Fruit fly (Drosophila melanogaster) whole organism, embryonic: ENCODE results near the gene CG15390.

Experiments
- ATbp ChIP-seq: fragments of 200-800 bp; sonication (Bioruptor generic); optimal IDR thresholded peaks from 2 replicates; lab custom pipeline; 2017; ENCODE audit warnings: missing biosample characterization, mild to moderate bottlenecking, missing genetic modification characterization, missing genetic modification reagents
- Atf3 ChIP-seq: fragments of 200-800 bp; sonication (Bioruptor generic); optimal IDR thresholded peaks from 3 replicates; lab custom pipeline; 2016; ENCODE audit warnings: missing biosample characterization, missing genetic modification characterization
- Blimp-1 ChIP-seq: fragments of 200-800 bp; sonication (Bioruptor generic); optimal IDR thresholded peaks from 3 replicates; lab custom pipeline; 2018; ENCODE audit warnings: missing biosample characterization, missing genetic modification characterization, mild to moderate bottlenecking, moderate library complexity, missing genetic modification reagents
- CG10267 ChIP-seq: fragments of 200-800 bp; sonication (Bioruptor generic); optimal IDR thresholded peaks from 2 replicates; lab custom pipeline; 2018; ENCODE audit warnings: missing biosample characterization, mild to moderate bottlenecking, missing genetic modification characterization, moderate library complexity
- CG10321 ChIP-seq: fragments of 200-800 bp; sonication (Bioruptor generic); IDR thresholded peaks from 2 replicates; pipeline ENCODE4 v1.3.6; 2022; ENCODE audit warnings: missing biosample characterization, missing genetic modification characterization
- CG10979 ChIP-seq: fragments of 200-800 bp; sonication (Bioruptor generic); optimal IDR thresholded peaks from 2 replicates; lab custom pipeline; 2018; ENCODE audit warnings: missing biosample characterization, mild to moderate bottlenecking, missing genetic modification characterization, moderate library complexity
- CG12104 ChIP-seq: fragments of 200-800 bp; sonication (Bioruptor generic); optimal IDR thresholded peaks from 3 replicates; lab custom pipeline; 2016; ENCODE audit warnings: missing biosample characterization, missing genetic modification characterization
- CG1233 ChIP-seq: fragments of 200-800 bp; sonication (Bioruptor generic); optimal IDR thresholded peaks from 4 replicates; lab custom pipeline; 2018; ENCODE audit warnings: missing biosample characterization, mild to moderate bottlenecking, missing genetic modification characterization
- CG12391 ChIP-seq: fragments of 200-800 bp; sonication (Bioruptor generic); optimal IDR thresholded peaks from 3 replicates; lab custom pipeline; 2018; ENCODE audit warnings: missing biosample characterization, mild to moderate bottlenecking, missing genetic modification characterization, moderate library complexity
- CG15011 ChIP-seq: fragments of 200-800 bp; sonication (Bioruptor generic); optimal IDR thresholded peaks from 3 replicates; lab custom pipeline; 2018; ENCODE audit warnings: missing biosample characterization, mild to moderate bottlenecking, missing genetic modification characterization
- CG15601 ChIP-seq: fragments of 200-800 bp; sonication (Bioruptor generic); optimal IDR thresholded peaks from 3 replicates; lab custom pipeline; 2019; ENCODE audit warnings: missing biosample characterization, mild to moderate bottlenecking, missing genetic modification characterization, moderate library complexity
- CG17912 ChIP-seq: fragments of 200-800 bp; sonication (Bioruptor generic); optimal IDR thresholded peaks from 2 replicates; lab custom pipeline; 2018; ENCODE audit warnings: missing biosample characterization, mild to moderate bottlenecking, missing genetic modification characterization
- CG30020 ChIP-seq: fragments of 200-800 bp; optimal IDR thresholded peaks from 2 replicates; lab custom pipeline; 2019; ENCODE audit warnings: missing biosample characterization, mild to moderate bottlenecking, missing genetic modification characterization, moderate library complexity
- CG30431 ChIP-seq: fragments of 200-800 bp; sonication (Bioruptor generic); optimal IDR thresholded peaks from 2 replicates; lab custom pipeline; 2017; ENCODE audit warnings: missing biosample characterization, missing genetic modification characterization
- CG32767 ChIP-seq: fragments of 200-800 bp; sonication (Bioruptor generic); IDR thresholded peaks from 2 replicates; pipeline ENCODE4 v1.3.6; 2022; ENCODE audit warnings: missing biosample characterization, missing genetic modification characterization
- CG33557 ChIP-seq: fragments of 200-800 bp; sonication (Bioruptor generic); optimal IDR thresholded peaks from 2 replicates; lab custom pipeline; 2019; ENCODE audit warnings: missing biosample characterization, mild to moderate bottlenecking, missing genetic modification characterization, moderate library complexity
- CG3726 ChIP-seq: fragments of 200-800 bp; sonication (Bioruptor generic); IDR thresholded peaks from 3 replicates; pipeline ENCODE4, ENCODE4 v1.3.6; 2022; ENCODE audit warnings: missing biosample characterization, missing genetic modification characterization
- CG4360 ChIP-seq: fragments of 200-800 bp; sonication (Bioruptor generic); IDR thresholded peaks from 2 replicates; pipeline ENCODE4 v1.3.6; 2022; ENCODE audit warnings: missing biosample characterization, missing genetic modification characterization
- CG7271 ChIP-seq: fragments of 200-800 bp; sonication (Bioruptor generic); optimal IDR thresholded peaks from 2 replicates; lab custom pipeline; 2018; ENCODE audit warnings: missing biosample characterization, mild to moderate bottlenecking, missing genetic modification characterization, moderate library complexity
- CG7357 ChIP-seq: fragments of 200-800 bp; sonication (Bioruptor generic); IDR thresholded peaks from 3 replicates; pipeline ENCODE4 v1.3.6; 2022; ENCODE audit warnings: missing biosample characterization, missing genetic modification characterization
- CG7556 ChIP-seq: fragments of 200-800 bp; sonication (Bioruptor generic); optimal IDR thresholded peaks from 2 replicates; lab custom pipeline; 2017; ENCODE audit warnings: missing biosample characterization, mild to moderate bottlenecking, missing genetic modification characterization
- CG8089 ChIP-seq: fragments of 200-800 bp; sonication (Bioruptor generic); optimal IDR thresholded peaks from 3 replicates; lab custom pipeline; 2016; ENCODE audit warnings: missing biosample characterization, missing genetic modification characterization
- CG9609 ChIP-seq: fragments of 200-800 bp; sonication (Bioruptor generic); optimal IDR thresholded peaks from 3 replicates; lab custom pipeline; 2016; ENCODE audit warnings: missing biosample characterization, missing genetic modification characterization
- CrebB ChIP-seq: fragments of 200-800 bp; sonication (Bioruptor generic); optimal IDR thresholded peaks from 3 replicates; lab custom pipeline; 2018; ENCODE audit warnings: missing biosample characterization, mild to moderate bottlenecking, missing genetic modification characterization
- Dek ChIP-seq: fragments of 200-800 bp; sonication (Bioruptor generic); optimal IDR thresholded peaks from 3 replicates; lab custom pipeline; 2019; ENCODE audit warnings: missing biosample characterization, mild to moderate bottlenecking, missing genetic modification characterization, moderate library complexity
- Eip74EF ChIP-seq, 2 experiments: fragments of 200-800 bp in 1 of 2; fragments of >200 bp in 1 of 2; sonication (Bioruptor generic) in 1 of 2; optimal IDR thresholded peaks; 2 replicates each; lab custom pipeline; 2017 to 2019; ENCODE audit warnings: missing biosample characterization in 2 of 2, missing genetic modification characterization in 2 of 2, mild to moderate bottlenecking in 1 of 2, moderate library complexity in 1 of 2
- HLH4C ChIP-seq: fragments of 200-800 bp; sonication (Bioruptor generic); IDR thresholded peaks from 3 replicates; pipeline ENCODE4 v1.3.6; 2022; ENCODE audit warnings: missing biosample characterization, missing genetic modification characterization; ENCODE audit not compliant: partially characterized antibody
- HmgZ ChIP-seq: fragments of 200-800 bp; sonication (Bioruptor generic); optimal IDR thresholded peaks from 2 replicates; lab custom pipeline; 2018; ENCODE audit warnings: missing biosample characterization, mild to moderate bottlenecking, missing genetic modification characterization
- Max ChIP-seq: fragments of 200-800 bp; sonication (Bioruptor generic); optimal IDR thresholded peaks from 2 replicates; lab custom pipeline; 2016; ENCODE audit warnings: missing biosample characterization, mild to moderate bottlenecking, missing genetic modification characterization
- Nf-YC ChIP-seq: fragments of 200-800 bp; optimal IDR thresholded peaks from 3 replicates; lab custom pipeline; 2019; ENCODE audit warnings: missing biosample characterization, mild to moderate bottlenecking, missing genetic modification characterization, moderate library complexity
- Side ChIP-seq: fragments of 200-800 bp; sonication (Bioruptor generic); optimal IDR thresholded peaks from 2 replicates; lab custom pipeline; 2016; ENCODE audit warnings: missing biosample characterization, missing genetic modification characterization
- Sry-δ ChIP-seq: fragments of 200-800 bp; sonication (Bioruptor generic); optimal IDR thresholded peaks from 2 replicates; lab custom pipeline; 2016; ENCODE audit warnings: missing biosample characterization, missing genetic modification characterization
- TFAM ChIP-seq: fragments of 200-800 bp; sonication (Bioruptor generic); optimal IDR thresholded peaks from 2 replicates; lab custom pipeline; 2017; ENCODE audit warnings: missing biosample characterization, missing genetic modification characterization, inconsistent platforms
- Tbp ChIP-seq: fragments of >200 bp; optimal IDR thresholded peaks from 2 replicates; lab custom pipeline; 2018; ENCODE audit warnings: missing biosample characterization, missing genetic modification characterization
- Xrp1 ChIP-seq: fragments of 200-800 bp; sonication (Bioruptor generic); IDR thresholded peaks from 2 replicates; pipeline ENCODE4 v1.3.6; 2022; ENCODE audit warnings: missing biosample characterization, missing genetic modification characterization
- az2 ChIP-seq: fragments of 200-800 bp; sonication (Bioruptor generic); optimal IDR thresholded peaks from 3 replicates; lab custom pipeline; 2016; ENCODE audit warnings: missing biosample characterization, missing genetic modification characterization
- bcd ChIP-seq: fragments of 200-800 bp; sonication (Bioruptor generic); optimal IDR thresholded peaks from 2 replicates; lab custom pipeline; 2017; ENCODE audit warnings: missing biosample characterization, mild to moderate bottlenecking, missing genetic modification characterization
- eve ChIP-seq, 2 experiments: fragments of >200 bp; optimal IDR thresholded peaks; 2 replicates each; lab custom pipeline; 2017; ENCODE audit warnings: missing biosample characterization in 2 of 2, missing genetic modification characterization in 2 of 2
- fd96Cb ChIP-seq: fragments of 200-800 bp; sonication (Bioruptor generic); optimal IDR thresholded peaks from 2 replicates; lab custom pipeline; 2018; ENCODE audit warnings: missing biosample characterization, mild to moderate bottlenecking, missing genetic modification characterization, moderate library complexity
- lmd ChIP-seq: fragments of 200-800 bp; sonication (Bioruptor generic); IDR thresholded peaks from 2 replicates; pipeline ENCODE4 v1.3.6; 2022; ENCODE audit warnings: missing biosample characterization, missing genetic modification characterization
- otp ChIP-seq: fragments of 200-800 bp; sonication (Bioruptor generic); IDR thresholded peaks from 3 replicates; pipeline ENCODE4, ENCODE4 v1.3.6; 2022; ENCODE audit warnings: missing biosample characterization, missing genetic modification characterization
- pros ChIP-seq: fragments of 200-800 bp; sonication (Bioruptor generic); optimal IDR thresholded peaks from 3 replicates; lab custom pipeline; 2019; ENCODE audit warnings: missing biosample characterization, mild to moderate bottlenecking, missing genetic modification characterization, moderate library complexity
- pzg ChIP-seq: fragments of 200-800 bp; sonication (Bioruptor generic); optimal IDR thresholded peaks from 3 replicates; lab custom pipeline; 2018; ENCODE audit warnings: missing biosample characterization, mild to moderate bottlenecking, missing genetic modification characterization, moderate library complexity
- sens-2 ChIP-seq: fragments of 200-800 bp; sonication (Bioruptor generic); IDR thresholded peaks from 2 replicates; pipeline ENCODE4 v1.3.6; 2022; ENCODE audit warnings: missing biosample characterization, missing genetic modification characterization
- shn ChIP-seq: fragments of 200-800 bp; sonication (Bioruptor generic); optimal IDR thresholded peaks from 3 replicates; lab custom pipeline; 2016; ENCODE audit warnings: missing biosample characterization, missing genetic modification characterization
- so ChIP-seq: fragments of 200-800 bp; sonication (Bioruptor generic); IDR thresholded peaks from 3 replicates; pipeline ENCODE4 v1.3.6; 2022; ENCODE audit warnings: missing biosample characterization, missing genetic modification characterization
- ssp ChIP-seq: fragments of 200-800 bp; sonication (Bioruptor generic); IDR thresholded peaks from 2 replicates; pipeline ENCODE4 v1.3.6; 2022; ENCODE audit warnings: missing biosample characterization, missing genetic modification characterization
- tgo ChIP-seq: fragments of 200-800 bp; sonication (Bioruptor generic); IDR thresholded peaks from 3 replicates; pipeline ENCODE4 v1.3.6; 2022; ENCODE audit warnings: missing biosample characterization, missing genetic modification characterization

CG15390 gene

dm6 chr2L:2375655-2376417 lies 1.3 kb downstream of the CG15390 start, which contains the start of gene Atxn7 (continued):
- peak; percentile 69 for TF ChIP-seq CG8089
- peak; percentile 50; the same call in 1 of the 2 replicates for TF ChIP-seq sens-2
- TF ChIP-seq CG33557 = peak; percentile 63
- peak in 1 of 2 experiments; percentile 45 for TF ChIP-seq Eip74EF (GFP tag; optimal IDR thresholded peaks at IDR 0.05; lab: Kevin White, UChicago)
- peak; percentile 76 for TF ChIP-seq CG12391 (tag; lab: Kevin White, UChicago)
- peak; percentile 56 for TF ChIP-seq CG30020 (tag; lab: Kevin White, UChicago)
- peak; percentile 28 for TF ChIP-seq CG15011 (GFP tag; lab: Kevin White, UChicago)
- no peak for TF ChIP-seq TFAM
- peak; percentile 95 for TF ChIP-seq Sry-δ (GFP tag; lab: Kevin White, UChicago)
- TF ChIP-seq pros (GFP tag; lab: Kevin White, UChicago) = no peak
- peak; percentile 87 for TF ChIP-seq HmgZ (tag; lab: Kevin White, UChicago)
- peak; percentile 93 for TF ChIP-seq CG10321
- TF ChIP-seq CG7556 (GFP tag; lab: Kevin White, UChicago) = peak; percentile 53
- TF ChIP-seq HLH4C (GFP tag; lab: Robert Waterston, UW) = peak; percentile 95
- no peak; the same call in 1 of the 2 replicates for TF ChIP-seq ssp (GFP tag; lab: Robert Waterston, UW)
- no peak for TF ChIP-seq Atf3
- TF ChIP-seq CG32767 (GFP tag; lab: Robert Waterston, UW) = 0 out of 2 replicates have a peak, but pooled peaks have one; percentile 25
- TF ChIP-seq Nf-YC = peak; percentile 42
- peak; percentile 75; the same call in 2 of the 3 replicates for TF ChIP-seq otp
- TF ChIP-seq CG10267 (tag; lab: Kevin White, UChicago) = peak; percentile 67
- TF ChIP-seq CG3726 (GFP tag; lab: Robert Waterston, UW) = no peak
- TF ChIP-seq CG12104 (GFP tag; lab: Kevin White, UChicago) = peak; percentile 65
- no peak for TF ChIP-seq eve (GFP tag; optimal IDR thresholded peaks at IDR 0.05; lab: Kevin White, UChicago)
- TF ChIP-seq CrebB = peak; percentile 74
- TF ChIP-seq CG7271 = peak; percentile 88
- TF ChIP-seq CG30431 (GFP tag; lab: Kevin White, UChicago) = no peak
- TF ChIP-seq CG15601 (tag; lab: Kevin White, UChicago) = peak; percentile 76
- peak; percentile 24 for TF ChIP-seq az2 (GFP tag; lab: Kevin White, UChicago)
- peak; percentile 19; the same call in 1 of the 2 replicates for TF ChIP-seq lmd (GFP tag; lab: Robert Waterston, UW)
- peak; percentile 80 for TF ChIP-seq bcd
- peak; percentile 89 for TF ChIP-seq CG17912 (GFP tag; lab: Kevin White, UChicago)
- TF ChIP-seq CG4360 = peak; percentile 48; the same call in 1 of the 2 replicates
- peak; percentile 54 for TF ChIP-seq Dek (tag; lab: Kevin White, UChicago)
- TF ChIP-seq CG7357 (GFP tag; lab: Robert Waterston, UW) = no peak
- TF ChIP-seq Max (GFP tag; lab: Kevin White, UChicago) = peak; percentile 37
- peak; percentile 64 for TF ChIP-seq pzg
- peak; percentile 74 for TF ChIP-seq ATbp (GFP tag; lab: Kevin White, UChicago)
- TF ChIP-seq fd96Cb (tag; lab: Kevin White, UChicago) = no peak
- TF ChIP-seq Blimp-1 (GFP tag; lab: Kevin White, UChicago) = peak; percentile 41
- peak; percentile 72 for TF ChIP-seq CG1233 (GFP tag; lab: Kevin White, UChicago)
- peak; percentile 50 for TF ChIP-seq shn (GFP tag; lab: Kevin White, UChicago)
- peak; percentile 30; the same call in 1 of the 2 replicates for TF ChIP-seq Xrp1 (GFP tag; lab: Robert Waterston, UW)
- no peak for TF ChIP-seq Tbp
- peak; percentile 42 for TF ChIP-seq CG9609 (GFP tag; lab: Kevin White, UChicago)
- peak; percentile 28; the same call in 1 of the 3 replicates for TF ChIP-seq tgo
- TF ChIP-seq so (GFP tag; lab: Robert Waterston, UW) = peak; percentile 52
- TF ChIP-seq Side (GFP tag; lab: Kevin White, UChicago) = peak; percentile 6
- peak; percentile 45 for TF ChIP-seq CG10979 (tag; lab: Kevin White, UChicago)
